Worm (Caenorhabditis elegans) whole organism, L3 larva: Measurements from ENCODE around the gene vha-6.

Source experiments
- nhr-25 ChIP-seq: sonication (generic microtip); optimal IDR thresholded peaks from 2 replicates; lab custom pipeline; 2017; ENCODE audit warnings: missing biosample characterization, missing genetic modification characterization
- skn-1 ChIP-seq: fragments of 150-350 bp; optimal IDR thresholded peaks from 2 replicates; lab custom pipeline; 2014; ENCODE audit warnings: missing biosample characterization, missing genetic modification characterization

ce11 chrII:11487999-11488398, 49.7 kb upstream of the vha-6 start, which contains the start of gene B0334.13:
- peak; percentile 43 for TF ChIP-seq nhr-25 (tag; lab: Kevin White, UChicago)
- no peak for TF ChIP-seq skn-1
